Worm (Caenorhabditis elegans) whole organism, L4 larva: ENCODE data around the gene mrps-28.
A peak's percentile ranks its signal among the peaks of the same experiment; 100 is the strongest.

Source experiments
- F10B5.3 ChIP-seq: sonication (generic microtip); optimal IDR thresholded peaks from 2 replicates; lab custom pipeline; 2016; ENCODE audit warnings: mild to moderate bottlenecking, missing genetic modification characterization, missing compliant biosample characterization
- F44E2.7 ChIP-seq: fragments of 200-800 bp; sonication (Bioruptor generic); IDR thresholded peaks from 2 replicates; pipeline ENCODE4 v2.1.2; 2022; ENCODE audit warnings: missing genetic modification characterization, missing compliant biosample characterization
- Y105C5A.15 ChIP-seq: fragments of 200-800 bp; sonication (Bioruptor generic); IDR thresholded peaks from 2 replicates; pipeline ENCODE4 v1.3.6; 2022; ENCODE audit warnings: missing genetic modification characterization, missing compliant biosample characterization
- Y48G9A.11 ChIP-seq: fragments of 200-800 bp; sonication (Bioruptor generic); IDR thresholded peaks from 2 replicates; pipeline ENCODE4 v1.3.6; 2022; ENCODE audit warnings: missing genetic modification reagents, missing genetic modification characterization, missing compliant biosample characterization
- ZK337.2 ChIP-seq: fragments of 200-800 bp; sonication (Bioruptor generic); IDR thresholded peaks from 2 replicates; pipeline ENCODE4 v1.3.6; 2022; ENCODE audit warnings: missing genetic modification reagents, missing genetic modification characterization, missing compliant biosample characterization
- aha-1 ChIP-seq: fragments of 150-350 bp; peaks from one replicate; lab custom pipeline; 2014; ENCODE audit warnings: missing biosample characterization, missing genetic modification characterization
- ama-1 ChIP-seq: fragments of 150-350 bp; optimal IDR thresholded peaks from 2 replicates; lab custom pipeline; 2014; ENCODE audit warnings: inconsistent platforms, mixed read lengths
- arid-1 ChIP-seq: fragments of 200-800 bp; sonication (Bioruptor generic); conservative IDR thresholded peaks from 2 replicates; pipeline ENCODE4 v1.3.6; 2022; ENCODE audit warnings: missing genetic modification reagents, missing genetic modification characterization, missing compliant biosample characterization
- attf-4 ChIP-seq: sonication (generic microtip); optimal IDR thresholded peaks from 3 replicates; lab custom pipeline; 2017; ENCODE audit warnings: missing biosample characterization, missing genetic modification characterization
- ceh-20 ChIP-seq: fragments of 200-800 bp; sonication (Bioruptor generic); IDR thresholded peaks from 2 replicates; pipeline ENCODE4 v1.3.6; 2022; ENCODE audit warnings: missing genetic modification reagents, missing genetic modification characterization, missing compliant biosample characterization
- cey-2 ChIP-seq: sonication (generic microtip); optimal IDR thresholded peaks from 3 replicates; lab custom pipeline; 2017; ENCODE audit warnings: missing genetic modification characterization, mild to moderate bottlenecking, missing compliant biosample characterization, antibody characterized with exemption, borderline replicate concordance; ENCODE audit not compliant: insufficient read depth
- daf-12 ChIP-seq: fragments of 150-350 bp; optimal IDR thresholded peaks from 2 replicates; lab custom pipeline; 2014; ENCODE audit warnings: missing biosample characterization, missing genetic modification reagents, missing genetic modification characterization
- dmd-6 ChIP-seq: fragments of 200-800 bp; sonication (Bioruptor generic); IDR thresholded peaks from 2 replicates; pipeline ENCODE4 v1.3.6; 2022; ENCODE audit warnings: missing genetic modification reagents, missing genetic modification characterization, missing compliant biosample characterization
- duxl-1 ChIP-seq: sonication (generic microtip); optimal IDR thresholded peaks from 2 replicates; lab custom pipeline; 2016; ENCODE audit warnings: mild to moderate bottlenecking, missing genetic modification characterization, moderate library complexity, missing compliant biosample characterization; ENCODE audit not compliant: poor library complexity
- dve-1 ChIP-seq: sonication (generic microtip); optimal IDR thresholded peaks from 2 replicates; lab custom pipeline; 2017; ENCODE audit warnings: antibody characterized with exemption, mild to moderate bottlenecking, missing genetic modification characterization, missing compliant biosample characterization; ENCODE audit not compliant: insufficient read depth
- fkh-10 ChIP-seq: fragments of 150-350 bp; optimal IDR thresholded peaks from 2 replicates; lab custom pipeline; 2014; ENCODE audit warnings: missing biosample characterization, missing genetic modification reagents, missing genetic modification characterization
- gei-8 ChIP-seq: fragments of 200-800 bp; sonication (Bioruptor generic); optimal IDR thresholded peaks from 2 replicates; lab custom pipeline; 2018; ENCODE audit warnings: mild to moderate bottlenecking, missing genetic modification characterization, missing compliant biosample characterization
- hlh-11 ChIP-seq: fragments of 200-800 bp; sonication (Bioruptor generic); optimal IDR thresholded peaks from 2 replicates; lab custom pipeline; 2018; ENCODE audit warnings: mild to moderate bottlenecking, missing genetic modification characterization, missing compliant biosample characterization
- hmg-1.1 ChIP-seq: fragments of 200-800 bp; sonication (Bioruptor generic); IDR thresholded peaks from 2 replicates; pipeline ENCODE4 v1.3.6; 2022; ENCODE audit warnings: missing genetic modification reagents, missing genetic modification characterization, missing compliant biosample characterization
- lim-7 ChIP-seq: fragments of 200-800 bp; sonication (Bioruptor generic); IDR thresholded peaks from 2 replicates; pipeline ENCODE4 v1.3.6; 2022; ENCODE audit warnings: missing genetic modification characterization, missing compliant biosample characterization
- lin-29 ChIP-seq: fragments of 200-800 bp; sonication (Bioruptor generic); IDR thresholded peaks from 2 replicates; pipeline ENCODE4 v1.3.6; 2022; ENCODE audit warnings: missing genetic modification reagents, missing genetic modification characterization, missing compliant biosample characterization
- lin-38 ChIP-seq: fragments of 200-800 bp; sonication (Bioruptor generic); IDR thresholded peaks from 2 replicates; pipeline ENCODE4 v1.3.6; 2022; ENCODE audit warnings: missing genetic modification reagents, missing genetic modification characterization, missing compliant biosample characterization
- mep-1 ChIP-seq: fragments of 150-350 bp; sonication (generic microtip); optimal IDR thresholded peaks from 3 replicates; lab custom pipeline; 2014; ENCODE audit warnings: missing biosample characterization, missing genetic modification characterization
- mxl-2 ChIP-seq: fragments of 200-800 bp; sonication (Bioruptor generic); conservative IDR thresholded peaks from 2 replicates; pipeline ENCODE4 v1.3.6; 2022; ENCODE audit warnings: missing genetic modification reagents, missing genetic modification characterization, missing compliant biosample characterization
- nhr-10 ChIP-seq: fragments of 150-350 bp; optimal IDR thresholded peaks from 2 replicates; lab custom pipeline; 2014; ENCODE audit warnings: missing biosample characterization, missing genetic modification characterization
- nhr-102 ChIP-seq: sonication (generic microtip); optimal IDR thresholded peaks from 2 replicates; lab custom pipeline; 2016; ENCODE audit warnings: mild to moderate bottlenecking, missing genetic modification characterization, moderate library complexity, missing compliant biosample characterization
- nhr-11 ChIP-seq: fragments of 150-350 bp; optimal IDR thresholded peaks from 2 replicates; lab custom pipeline; 2014; ENCODE audit warnings: missing biosample characterization, missing genetic modification characterization
- nhr-111 ChIP-seq: fragments of 200-800 bp; sonication (Bioruptor generic); optimal IDR thresholded peaks from 2 replicates; lab custom pipeline; 2018; ENCODE audit warnings: mild to moderate bottlenecking, missing genetic modification characterization, missing compliant biosample characterization
- nhr-25 ChIP-seq: sonication (generic microtip); optimal IDR thresholded peaks from 2 replicates; lab custom pipeline; 2017; ENCODE audit warnings: missing genetic modification characterization, mild to moderate bottlenecking, missing compliant biosample characterization, antibody characterized with exemption, moderate library complexity, borderline replicate concordance; ENCODE audit not compliant: insufficient read depth
- nhr-48 ChIP-seq: sonication (generic microtip); optimal IDR thresholded peaks from 2 replicates; lab custom pipeline; 2016; ENCODE audit warnings: mild to moderate bottlenecking, missing genetic modification characterization, missing compliant biosample characterization
- nhr-76 ChIP-seq: fragments of 150-350 bp; optimal IDR thresholded peaks from 2 replicates; lab custom pipeline; 2014; ENCODE audit warnings: missing biosample characterization, missing genetic modification characterization
- pqm-1 ChIP-seq: sonication (generic microtip); optimal IDR thresholded peaks from 2 replicates; lab custom pipeline; 2017; ENCODE audit warnings: missing biosample characterization, missing genetic modification characterization
- rbr-2 ChIP-seq: sonication (generic microtip); optimal IDR thresholded peaks from 2 replicates; lab custom pipeline; 2016; ENCODE audit warnings: missing genotype, missing genetic modification characterization, missing compliant biosample characterization
- set-16 ChIP-seq: fragments of 200-800 bp; sonication (Bioruptor generic); IDR thresholded peaks from 2 replicates; pipeline ENCODE4 v1.3.6; 2022; ENCODE audit warnings: missing genetic modification reagents, missing genetic modification characterization, missing compliant biosample characterization
- skn-1 ChIP-seq: fragments of 150-350 bp; optimal IDR thresholded peaks from 2 replicates; lab custom pipeline; 2014; ENCODE audit warnings: missing biosample characterization, missing genetic modification characterization
- snpc-1.2 ChIP-seq: fragments of 200-800 bp; sonication (Bioruptor generic); IDR thresholded peaks from 2 replicates; pipeline ENCODE4 v1.3.6; 2022; ENCODE audit warnings: missing genetic modification reagents, missing genetic modification characterization, missing compliant biosample characterization
- snpc-4 ChIP-seq: fragments of 150-350 bp; optimal IDR thresholded peaks from 2 replicates; lab custom pipeline; 2014; ENCODE audit warnings: missing biosample characterization, missing genetic modification characterization
- spr-1 ChIP-seq: sonication (generic microtip); optimal IDR thresholded peaks from 2 replicates; lab custom pipeline; 2016; ENCODE audit warnings: mild to moderate bottlenecking, missing genetic modification characterization, missing compliant biosample characterization
- spr-3 ChIP-seq: fragments of 200-800 bp; sonication (Bioruptor generic); optimal IDR thresholded peaks from 2 replicates; lab custom pipeline; 2018; ENCODE audit warnings: mild to moderate bottlenecking, missing genetic modification characterization, missing compliant biosample characterization
- unc-39 ChIP-seq: sonication (generic microtip); optimal IDR thresholded peaks from 2 replicates; lab custom pipeline; 2017; ENCODE audit warnings: missing biosample characterization, missing genetic modification characterization
- unc-62 ChIP-seq, 3 experiments: fragments of 150-350 bp in 1 of 3; sonication (generic microtip); optimal IDR thresholded peaks in 2 of 3; peaks in 1 of 3; 1 replicate in 1 of 3; 2 replicates in 2 of 3; lab custom pipeline; 2014 to 2017; ENCODE audit warnings: missing biosample characterization in 3 of 3, missing genetic modification characterization in 3 of 3, missing genetic modification reagents in 3 of 3, missing genotype in 1 of 3
- zip-11 ChIP-seq: fragments of 200-800 bp; sonication (Bioruptor generic); IDR thresholded peaks from 2 replicates; pipeline ENCODE4 v1.3.6; 2022; ENCODE audit warnings: missing genetic modification characterization, missing compliant biosample characterization
- ztf-11 ChIP-seq: fragments of 150-350 bp; optimal IDR thresholded peaks from 2 replicates; lab custom pipeline; 2014; ENCODE audit warnings: missing biosample characterization, missing genetic modification characterization

Gene mrps-28

ce11 chrV:19668213-19668612 is 24.2 kb downstream of the mrps-28 start:
- TF ChIP-seq Y105C5A.15 (GFP tag; lab: Robert Waterston, UW) (no peak), lin-38 (GFP tag; lab: Robert Waterston, UW) (no peak), fkh-10 (GFP tag; lab: Kevin White, UChicago) (no peak)

DNA sequence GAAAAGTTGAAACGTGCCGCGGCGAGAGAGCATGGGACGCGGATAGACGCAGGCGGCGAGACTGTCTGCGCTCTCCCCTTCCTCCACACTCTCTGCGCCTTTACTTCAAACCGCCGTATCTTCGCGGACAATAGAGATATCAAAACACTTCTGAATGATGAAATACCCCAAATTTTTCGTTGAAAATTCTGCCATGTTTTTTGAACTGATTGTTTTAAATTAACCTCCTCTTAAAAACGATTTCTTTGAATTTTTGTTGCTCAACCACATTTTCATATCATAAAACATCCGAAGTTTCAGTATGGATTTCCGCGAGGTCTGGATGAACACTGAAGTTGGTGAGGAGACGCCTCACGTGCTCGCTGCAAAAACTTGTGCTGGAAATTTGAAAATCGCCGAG is 25.9 kb downstream of the mrps-28 start, which contains the start of gene Y43F8C.11:
Gene Y43F8C.11, plus strand, starts transcription at position 301 of the 400 bp plus-strand sequence.
- TF ChIP-seq spr-1 (tag; lab: Kevin White, UChicago): no peak
- no peak for TF ChIP-seq ceh-20 (GFP tag; lab: Robert Waterston, UW)
- TF ChIP-seq ZK337.2 (GFP tag; lab: Robert Waterston, UW): no peak
- TF ChIP-seq arid-1 (GFP tag; lab: Robert Waterston, UW): no peak
- TF ChIP-seq spr-3: no peak
- TF ChIP-seq nhr-111 (GFP tag; lab: Kevin White, UChicago): no peak
- TF ChIP-seq pqm-1: no peak
- TF ChIP-seq mxl-2 (GFP tag; lab: Robert Waterston, UW): no peak
- no peak for TF ChIP-seq nhr-76 (tag; lab: Kevin White, UChicago)
- no peak for TF ChIP-seq cey-2 (tag; lab: Kevin White, UChicago)

ce11 chrV:19670866-19671265 is 26.8 kb downstream of the mrps-28 start:
- TF ChIP-seq ceh-20 (GFP tag; lab: Robert Waterston, UW) (no peak), Y105C5A.15 (GFP tag; lab: Robert Waterston, UW) (no peak), lim-7 (GFP tag; lab: Robert Waterston, UW) (no peak)

ce11 chrV:19671816-19672215 is 27.8 kb downstream of the mrps-28 start:
- TF ChIP-seq zip-11 (GFP tag; lab: Robert Waterston, UW) (no peak), nhr-48 (tag; lab: Kevin White, UChicago) (no peak), aha-1 (tag; lab: Kevin White, UChicago) (peak; percentile 83), rbr-2 (no peak), nhr-25 (tag; lab: Kevin White, UChicago) (no peak), spr-1 (tag; lab: Kevin White, UChicago) (no peak), snpc-4 (tag; lab: Kevin White, UChicago) (no peak), ztf-11 (no peak), set-16 (GFP tag; lab: Robert Waterston, UW) (peak; percentile 60), gei-8 (GFP tag; lab: Kevin White, UChicago) (no peak), unc-39 (no peak), unc-62 (GFP tag; optimal IDR thresholded peaks at IDR 0.05 in 1 of 2; lab: Kevin White, UChicago) (no peak), unc-62 (tag; optimal IDR thresholded peaks at IDR 0.05; lab: Kevin White, UChicago) (no peak), attf-4 (tag; lab: Kevin White, UChicago) (no peak), nhr-10 (tag; lab: Kevin White, UChicago) (no peak), ceh-20 (GFP tag; lab: Robert Waterston, UW) (no peak), F44E2.7 (no peak), arid-1 (GFP tag; lab: Robert Waterston, UW) (no peak)

- TF ChIP-seq lin-29 (GFP tag; lab: Robert Waterston, UW): no peak
- TF ChIP-seq zip-11 (GFP tag; lab: Robert Waterston, UW): no peak
- no peak for TF ChIP-seq nhr-48 (tag; lab: Kevin White, UChicago)
- peak; percentile 47 for TF ChIP-seq nhr-102 (tag; lab: Kevin White, UChicago)
- no peak for TF ChIP-seq hmg-1.1 (GFP tag; lab: Robert Waterston, UW)
- TF ChIP-seq rbr-2: no peak
- no peak for TF ChIP-seq Y105C5A.15 (GFP tag; lab: Robert Waterston, UW)
- no peak for TF ChIP-seq F10B5.3 (tag; lab: Kevin White, UChicago)
- TF ChIP-seq nhr-11 (tag; lab: Kevin White, UChicago): no peak
- TF ChIP-seq Y48G9A.11 (GFP tag; lab: Robert Waterston, UW): no peak
- no peak for TF ChIP-seq snpc-1.2 (GFP tag; lab: Robert Waterston, UW)
- TF ChIP-seq skn-1 (tag; lab: Kevin White, UChicago): no peak
- TF ChIP-seq dmd-6 (GFP tag; lab: Robert Waterston, UW): peak; percentile 64; the same call in 1 of the 2 replicates
- peak; percentile 12 for TF ChIP-seq mep-1 (tag; lab: Kevin White, UChicago)
- TF ChIP-seq duxl-1 (tag; lab: Kevin White, UChicago): no peak
- no peak for TF ChIP-seq daf-12 (tag; lab: Kevin White, UChicago)
- TF ChIP-seq hlh-11: peak; percentile 66
- peak; percentile 43 for TF ChIP-seq dve-1
- no peak for TF ChIP-seq attf-4 (tag; lab: Kevin White, UChicago)
- TF ChIP-seq ama-1: no peak
Observed at ce11 chrV:19672357-19672756, 28.3 kb downstream of the mrps-28 start.
